Fruit fly (Drosophila melanogaster) whole organism, embryonic: ENCODE data around the gene Stat92E.

ENCODE experiments used
- Abd-B ChIP-seq: fragments of 200-800 bp; sonication (Bioruptor generic); optimal IDR thresholded peaks from 2 replicates; lab custom pipeline; 2018; ENCODE audit warnings: missing biosample characterization, mild to moderate bottlenecking, missing genetic modification characterization, moderate library complexity
- Asciz ChIP-seq: fragments of 200-800 bp; sonication (Bioruptor generic); optimal IDR thresholded peaks from 2 replicates; lab custom pipeline; 2017; ENCODE audit warnings: missing biosample characterization, mild to moderate bottlenecking, missing genetic modification characterization, missing genetic modification reagents
- Bdp1 ChIP-seq: fragments of 200-800 bp; sonication (Bioruptor generic); optimal IDR thresholded peaks from 3 replicates; lab custom pipeline; 2016; ENCODE audit warnings: missing biosample characterization, missing genetic modification characterization
- Blimp-1 ChIP-seq: fragments of 200-800 bp; sonication (Bioruptor generic); optimal IDR thresholded peaks from 3 replicates; lab custom pipeline; 2018; ENCODE audit warnings: missing biosample characterization, missing genetic modification characterization, mild to moderate bottlenecking, moderate library complexity, missing genetic modification reagents
- C15 ChIP-seq: fragments of 200-800 bp; sonication (Bioruptor generic); IDR thresholded peaks from 3 replicates; pipeline ENCODE4 v1.3.6; 2022; ENCODE audit warnings: missing biosample characterization, missing genetic modification characterization
- CG11696 ChIP-seq: fragments of 200-800 bp; sonication (Bioruptor generic); IDR thresholded peaks from 2 replicates; pipeline ENCODE4 v1.3.6; 2022; ENCODE audit warnings: missing biosample characterization, missing genetic modification characterization
- CG12942 ChIP-seq: fragments of 200-800 bp; sonication (Bioruptor generic); optimal IDR thresholded peaks from 3 replicates; lab custom pipeline; 2016; ENCODE audit warnings: missing biosample characterization, missing genetic modification characterization
- CG13296 ChIP-seq: fragments of 200-800 bp; sonication (Bioruptor generic); optimal IDR thresholded peaks from 3 replicates; lab custom pipeline; 2018; ENCODE audit warnings: missing biosample characterization, mild to moderate bottlenecking, missing genetic modification characterization
- CG13894 ChIP-seq: fragments of 200-800 bp; sonication (Bioruptor generic); optimal IDR thresholded peaks from 3 replicates; lab custom pipeline; 2018; ENCODE audit warnings: missing biosample characterization, mild to moderate bottlenecking, missing genetic modification characterization, moderate library complexity
- CG14050 ChIP-seq: fragments of 200-800 bp; sonication (Bioruptor generic); IDR thresholded peaks from 3 replicates; pipeline ENCODE4 v1.3.6; 2022; ENCODE audit warnings: missing biosample characterization, missing genetic modification characterization
- CG14667 ChIP-seq: fragments of 200-800 bp; sonication (Bioruptor generic); IDR thresholded peaks from 2 replicates; pipeline ENCODE4 v1.3.6; 2022; ENCODE audit warnings: missing biosample characterization, missing genetic modification characterization
- CG17359 ChIP-seq: fragments of 200-800 bp; sonication (Bioruptor generic); optimal IDR thresholded peaks from 3 replicates; lab custom pipeline; 2018; ENCODE audit warnings: missing biosample characterization, mild to moderate bottlenecking, missing genetic modification characterization, moderate library complexity
- CG17385 ChIP-seq: fragments of 200-800 bp; sonication (Bioruptor generic); optimal IDR thresholded peaks from 3 replicates; lab custom pipeline; 2018; ENCODE audit warnings: missing biosample characterization, mild to moderate bottlenecking, missing genetic modification characterization
- CG1792 ChIP-seq: fragments of 200-800 bp; sonication (Bioruptor generic); optimal IDR thresholded peaks from 2 replicates; lab custom pipeline; 2016; ENCODE audit warnings: missing biosample characterization, missing genetic modification characterization
- CG6683 ChIP-seq: fragments of 200-800 bp; sonication (Bioruptor generic); optimal IDR thresholded peaks from 2 replicates; lab custom pipeline; 2017; ENCODE audit warnings: missing biosample characterization, mild to moderate bottlenecking, missing genetic modification characterization, missing genetic modification reagents
- CG7987 ChIP-seq: fragments of 200-800 bp; sonication (Bioruptor generic); optimal IDR thresholded peaks from 2 replicates; lab custom pipeline; 2018; ENCODE audit warnings: missing biosample characterization, mild to moderate bottlenecking, missing genetic modification characterization, moderate library complexity
- CG8478 ChIP-seq: fragments of >200 bp; optimal IDR thresholded peaks from 2 replicates; lab custom pipeline; 2018
- Dip2 ChIP-seq: fragments of 200-800 bp; sonication (Bioruptor generic); IDR thresholded peaks from 2 replicates; pipeline ENCODE4 v1.3.6; 2022; ENCODE audit warnings: missing biosample characterization, missing genetic modification characterization
- Drgx ChIP-seq: fragments of 200-800 bp; sonication (Bioruptor generic); IDR thresholded peaks from 2 replicates; pipeline ENCODE4 v1.3.6; 2022; ENCODE audit warnings: missing biosample characterization, missing genetic modification characterization
- Fer1 ChIP-seq: fragments of 200-800 bp; sonication (Bioruptor generic); optimal IDR thresholded peaks from 2 replicates; lab custom pipeline; 2017; ENCODE audit warnings: missing biosample characterization, mild to moderate bottlenecking, missing genetic modification characterization
- H15 ChIP-seq: fragments of 200-800 bp; sonication (Bioruptor generic); IDR thresholded peaks from 3 replicates; pipeline ENCODE4 v1.3.6; 2022; ENCODE audit warnings: missing biosample characterization, missing genetic modification characterization
- HHEX ChIP-seq: fragments of 200-800 bp; sonication (Bioruptor generic); optimal IDR thresholded peaks from 3 replicates; lab custom pipeline; 2017; ENCODE audit warnings: missing biosample characterization, mild to moderate bottlenecking, missing genetic modification characterization, missing genetic modification reagents
- Hey ChIP-seq: fragments of 200-800 bp; sonication (Bioruptor generic); optimal IDR thresholded peaks from 3 replicates; lab custom pipeline; 2018; ENCODE audit warnings: missing biosample characterization, mild to moderate bottlenecking, missing genetic modification characterization
- Jarid2 ChIP-seq: fragments of 200-800 bp; sonication (Bioruptor generic); optimal IDR thresholded peaks from 3 replicates; lab custom pipeline; 2017; ENCODE audit warnings: mild to moderate bottlenecking, missing biosample characterization, missing genetic modification reagents, missing genetic modification characterization
- MESR4 ChIP-seq: fragments of 200-800 bp; sonication (Bioruptor generic); optimal IDR thresholded peaks from 2 replicates; lab custom pipeline; 2018; ENCODE audit warnings: missing biosample characterization, mild to moderate bottlenecking, missing genetic modification characterization, moderate library complexity
- Meics ChIP-seq: fragments of 200-800 bp; sonication (Bioruptor generic); optimal IDR thresholded peaks from 2 replicates; lab custom pipeline; 2017; ENCODE audit warnings: missing biosample characterization, mild to moderate bottlenecking, missing genetic modification characterization
- Myb ChIP-seq: fragments of 200-800 bp; sonication (Bioruptor generic); optimal IDR thresholded peaks from 2 replicates; lab custom pipeline; 2016; ENCODE audit warnings: missing biosample characterization, missing genetic modification characterization
- NFAT ChIP-seq: fragments of 200-800 bp; sonication (Bioruptor generic); IDR thresholded peaks from 2 replicates; pipeline ENCODE4 v1.3.6; 2022; ENCODE audit warnings: missing biosample characterization, missing genetic modification characterization
- Nf-YB ChIP-seq: fragments of 200-800 bp; sonication (Bioruptor generic); optimal IDR thresholded peaks from 3 replicates; lab custom pipeline; 2019; ENCODE audit warnings: missing biosample characterization, mild to moderate bottlenecking, missing genetic modification characterization, moderate library complexity
- Nf-YC ChIP-seq: fragments of 200-800 bp; optimal IDR thresholded peaks from 3 replicates; lab custom pipeline; 2019; ENCODE audit warnings: missing biosample characterization, mild to moderate bottlenecking, missing genetic modification characterization, moderate library complexity
- Rx ChIP-seq: fragments of 200-800 bp; sonication (Bioruptor generic); IDR thresholded peaks from 2 replicates; pipeline ENCODE4 v1.3.6; 2022; ENCODE audit warnings: missing biosample characterization, missing genetic modification characterization
- Xbp1 ChIP-seq: fragments of 200-800 bp; sonication (Bioruptor generic); optimal IDR thresholded peaks from 3 replicates; lab custom pipeline; 2016; ENCODE audit warnings: missing biosample characterization, mild to moderate bottlenecking, missing genetic modification characterization
- abd-A ChIP-seq: fragments of 200-800 bp; sonication (Bioruptor generic); optimal IDR thresholded peaks from 3 replicates; lab custom pipeline; 2019; ENCODE audit warnings: missing biosample characterization, mild to moderate bottlenecking, missing genetic modification characterization, moderate library complexity
- ase ChIP-seq: fragments of 200-800 bp; sonication (Bioruptor generic); IDR thresholded peaks from 3 replicates; pipeline ENCODE4 v1.3.6; 2022; ENCODE audit warnings: missing biosample characterization, missing genetic modification characterization
- ci ChIP-seq: fragments of 200-800 bp; sonication (Bioruptor generic); IDR thresholded peaks from 3 replicates; pipeline ENCODE4 v1.3.6; 2022; ENCODE audit warnings: missing biosample characterization, missing genetic modification characterization
- corto ChIP-seq: fragments of 200-800 bp; sonication (Bioruptor generic); optimal IDR thresholded peaks from 2 replicates; lab custom pipeline; 2016; ENCODE audit warnings: missing biosample characterization, mild to moderate bottlenecking, missing genetic modification characterization, moderate library complexity
- ewg ChIP-seq: fragments of 200-800 bp; sonication (Bioruptor generic); optimal IDR thresholded peaks from 3 replicates; lab custom pipeline; 2017; ENCODE audit warnings: mild to moderate bottlenecking, missing biosample characterization, missing genetic modification reagents, missing genetic modification characterization
- fd102C ChIP-seq: fragments of 200-800 bp; sonication (Bioruptor generic); optimal IDR thresholded peaks from 2 replicates; lab custom pipeline; 2018; ENCODE audit warnings: missing biosample characterization, mild to moderate bottlenecking, missing genetic modification characterization, moderate library complexity
- her ChIP-seq: fragments of 200-800 bp; sonication (Bioruptor generic); optimal IDR thresholded peaks from 2 replicates; lab custom pipeline; 2016; ENCODE audit warnings: missing biosample characterization, missing genetic modification characterization
- hkb ChIP-seq, 2 experiments: fragments of 200-800 bp in 1 of 2; fragments of >200 bp in 1 of 2; sonication (Bioruptor generic) in 1 of 2; IDR thresholded peaks in 1 of 2; optimal IDR thresholded peaks in 1 of 2; 2 replicates each; pipeline versions ENCODE4 v1.3.6 to Lab custom; 2017 to 2022; ENCODE audit warnings: missing biosample characterization in 1 of 2, missing genetic modification characterization in 1 of 2
- jing ChIP-seq: fragments of 200-800 bp; sonication (Bioruptor generic); optimal IDR thresholded peaks from 2 replicates; lab custom pipeline; 2018; ENCODE audit warnings: missing biosample characterization, mild to moderate bottlenecking, missing genetic modification characterization
- jumu ChIP-seq: fragments of 200-800 bp; sonication (Bioruptor generic); optimal IDR thresholded peaks from 3 replicates; lab custom pipeline; 2016; ENCODE audit warnings: missing biosample characterization, missing genetic modification characterization
- kni ChIP-seq: fragments of 200-800 bp; sonication (Bioruptor generic); optimal IDR thresholded peaks from 3 replicates; lab custom pipeline; 2017; ENCODE audit warnings: mild to moderate bottlenecking, missing biosample characterization, missing genetic modification reagents, missing genetic modification characterization
- otp ChIP-seq: fragments of 200-800 bp; sonication (Bioruptor generic); IDR thresholded peaks from 3 replicates; pipeline ENCODE4, ENCODE4 v1.3.6; 2022; ENCODE audit warnings: missing biosample characterization, missing genetic modification characterization
- pan ChIP-seq, 4 experiments: fragments of >200 bp in 3 of 4; fragments of 200-800 bp in 1 of 4; sonication (Bioruptor generic) in 1 of 4; optimal IDR thresholded peaks in 3 of 4; IDR thresholded peaks in 1 of 4; 2 replicates each; pipeline versions ENCODE4 v1.3.6 to Lab custom; 2017 to 2022; ENCODE audit warnings: missing biosample characterization in 2 of 4, missing genetic modification characterization in 2 of 4, mixed read lengths in 1 of 4
- pfk ChIP-seq: fragments of 200-800 bp; sonication (Bioruptor generic); optimal IDR thresholded peaks from 2 replicates; lab custom pipeline; 2018; ENCODE audit warnings: missing biosample characterization, mild to moderate bottlenecking, missing genetic modification characterization, moderate library complexity
- rib ChIP-seq: fragments of 200-800 bp; sonication (Bioruptor generic); IDR thresholded peaks from 2 replicates; pipeline ENCODE4 v1.3.6; 2022; ENCODE audit warnings: missing biosample characterization, missing genetic modification characterization
- sug ChIP-seq: fragments of 200-800 bp; optimal IDR thresholded peaks from 2 replicates; lab custom pipeline; 2019; ENCODE audit warnings: missing biosample characterization, mild to moderate bottlenecking, missing genetic modification characterization, moderate library complexity
- tio ChIP-seq: fragments of 200-800 bp; sonication (Bioruptor generic); optimal IDR thresholded peaks from 2 replicates; lab custom pipeline; 2017; ENCODE audit warnings: missing biosample characterization, missing genetic modification characterization, inconsistent platforms
- usp ChIP-seq: fragments of >200 bp; optimal IDR thresholded peaks from 2 replicates; lab custom pipeline; 2017; ENCODE audit warnings: missing biosample characterization, missing genetic modification characterization

The Stat92E gene

dm6 chr3R:20574535-20574980 lies 22.4 kb upstream of the Stat92E start (continued):
- TF ChIP-seq HHEX (GFP tag; lab: Kevin White, UChicago): no peak
- no peak for TF ChIP-seq Jarid2 (GFP tag; lab: Kevin White, UChicago)
- TF ChIP-seq CG1792 (GFP tag; lab: Kevin White, UChicago): no peak
- no peak for TF ChIP-seq CG8478
- TF ChIP-seq corto (GFP tag; lab: Kevin White, UChicago): no peak
- peak; percentile 57 for TF ChIP-seq her (GFP tag; lab: Kevin White, UChicago)
- no peak for TF ChIP-seq CG6683 (GFP tag; lab: Kevin White, UChicago)
- TF ChIP-seq abd-A (tag; lab: Kevin White, UChicago): no peak
- no peak for TF ChIP-seq Xbp1 (GFP tag; lab: Kevin White, UChicago)
- TF ChIP-seq jumu (GFP tag; lab: Kevin White, UChicago): peak; percentile 13
- no peak for TF ChIP-seq pan (optimal IDR thresholded peaks at IDR 0.05; lab: Kevin White, UChicago)
- TF ChIP-seq pan (GFP tag; optimal IDR thresholded peaks at IDR 0.05 in 1 of 2, IDR thresholded peaks at IDR 0.05 in 1 of 2): no peak
- TF ChIP-seq CG17359 (tag; lab: Kevin White, UChicago): no peak
- no peak for TF ChIP-seq Rx (GFP tag; lab: Robert Waterston, UW)
- TF ChIP-seq Myb: no peak
- TF ChIP-seq sug (tag; lab: Kevin White, UChicago): peak; percentile 90
- TF ChIP-seq Abd-B: no peak
- TF ChIP-seq CG17385 (GFP tag; lab: Kevin White, UChicago): peak; percentile 53
- TF ChIP-seq Nf-YC (tag; lab: Kevin White, UChicago): peak; percentile 38
- peak; percentile 30 for TF ChIP-seq CG7987
- TF ChIP-seq hkb (optimal IDR thresholded peaks at IDR 0.05; lab: Kevin White, UChicago): no peak
- TF ChIP-seq hkb (GFP tag; IDR thresholded peaks at IDR 0.05; lab: Robert Waterston, UW): no peak
- no peak for TF ChIP-seq CG14667
- TF ChIP-seq Blimp-1: no peak
- TF ChIP-seq usp (GFP tag; lab: Kevin White, UChicago): no peak
- TF ChIP-seq H15 (GFP tag; lab: Robert Waterston, UW): no peak
- TF ChIP-seq NFAT: peak; percentile 32; the same call in 1 of the 2 replicates
- peak; percentile 73 for TF ChIP-seq CG13894 (tag; lab: Kevin White, UChicago)
- no peak for TF ChIP-seq ase (GFP tag; lab: Robert Waterston, UW)
- TF ChIP-seq CG13296 (GFP tag; lab: Kevin White, UChicago): no peak
- peak; percentile 47; the same call in 1 of the 2 replicates for TF ChIP-seq rib
- peak; percentile 40 for TF ChIP-seq Fer1 (GFP tag; lab: Kevin White, UChicago)
- no peak for TF ChIP-seq Dip2
- peak; percentile 7 for TF ChIP-seq Meics (GFP tag; lab: Kevin White, UChicago)
- TF ChIP-seq Bdp1 (GFP tag; lab: Kevin White, UChicago): peak; percentile 27
- TF ChIP-seq CG11696 (GFP tag; lab: Robert Waterston, UW): no peak
- no peak for TF ChIP-seq CG14050 (GFP tag; lab: Robert Waterston, UW)
- no peak for TF ChIP-seq Nf-YB (GFP tag; lab: Kevin White, UChicago)
- TF ChIP-seq jing (GFP tag; lab: Kevin White, UChicago): no peak
- no peak for TF ChIP-seq otp (GFP tag; lab: Robert Waterston, UW)
- TF ChIP-seq ewg: no peak
- peak; percentile 71 for TF ChIP-seq pfk
- no peak for TF ChIP-seq CG12942 (GFP tag; lab: Kevin White, UChicago)
- TF ChIP-seq MESR4 (GFP tag; lab: Kevin White, UChicago): peak; percentile 58
- no peak for TF ChIP-seq tio (GFP tag; lab: Kevin White, UChicago)
- TF ChIP-seq Asciz (GFP tag; lab: Kevin White, UChicago): no peak
- no peak for TF ChIP-seq C15 (GFP tag; lab: Robert Waterston, UW)
- TF ChIP-seq kni (GFP tag; lab: Kevin White, UChicago): peak; percentile 76
- no peak for TF ChIP-seq fd102C
- TF ChIP-seq Drgx (GFP tag; lab: Robert Waterston, UW): 0 out of 2 replicates have a peak, but pooled peaks have one; percentile 15
- TF ChIP-seq Hey (tag; lab: Kevin White, UChicago): peak; percentile 90
- peak; percentile 59; the same call in 1 of the 3 replicates for TF ChIP-seq ci
